Fruit fly (Drosophila melanogaster): ENCODE measurements around the gene CG7296.

DNA sequence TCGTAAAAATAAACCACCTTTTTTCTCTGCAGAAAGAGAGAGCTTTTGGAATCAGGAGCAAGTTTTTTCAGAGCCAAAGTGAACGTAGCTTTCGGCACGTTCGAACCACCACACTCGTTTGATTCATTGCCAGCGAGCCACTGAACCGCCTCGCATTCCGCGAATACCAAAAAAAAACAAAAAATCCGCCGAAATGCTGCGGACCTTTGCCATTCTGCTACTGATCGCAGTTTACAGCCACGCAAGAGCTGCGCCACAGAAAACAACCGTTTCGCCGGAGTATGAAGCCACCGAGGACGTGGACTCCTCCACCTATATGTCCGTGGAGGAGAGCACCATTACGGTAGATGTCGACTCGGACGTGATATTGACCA is 9.2 kb downstream of the CG7296 start:
- TF ChIP-seq CTCF (optimal IDR thresholded peaks at IDR 0.05) (no peak), CG8478 (optimal IDR thresholded peaks at IDR 0.05) (no peak)
